Worm (Caenorhabditis elegans) whole organism, early embryonic: ENCODE results near the gene srh-22.

ENCODE experiments used
- F13C5.2 ChIP-seq: sonication (generic microtip); optimal IDR thresholded peaks from 2 replicates; lab custom pipeline; 2017; ENCODE audit warnings: mild to moderate bottlenecking, missing genetic modification characterization, inconsistent platforms, missing compliant biosample characterization
- aly-1 ChIP-seq: sonication (generic microtip); optimal IDR thresholded peaks from 2 replicates; lab custom pipeline; 2016; ENCODE audit warnings: missing genetic modification characterization, missing compliant biosample characterization
- ama-1 ChIP-seq: fragments of 150-350 bp; optimal IDR thresholded peaks from 2 replicates; lab custom pipeline; 2014
- ceh-13 ChIP-seq: fragments of 200-800 bp; sonication (Bioruptor generic); optimal IDR thresholded peaks from 2 replicates; lab custom pipeline; 2018; ENCODE audit warnings: mild to moderate bottlenecking, missing genetic modification characterization, missing compliant biosample characterization
- ceh-36 ChIP-seq: sonication (generic microtip); optimal IDR thresholded peaks from 2 replicates; lab custom pipeline; 2016; ENCODE audit warnings: missing genetic modification characterization, inconsistent platforms, missing compliant biosample characterization
- ets-7 ChIP-seq: sonication (generic microtip); optimal IDR thresholded peaks from 2 replicates; lab custom pipeline; 2016; ENCODE audit warnings: missing genotype, missing genetic modification characterization, missing compliant biosample characterization
- hmbx-1 ChIP-seq: sonication (generic microtip); optimal IDR thresholded peaks from 2 replicates; lab custom pipeline; 2016; ENCODE audit warnings: mild to moderate bottlenecking, missing genetic modification characterization, missing compliant biosample characterization
- hmg-4 ChIP-seq: fragments of 200-800 bp; sonication (Bioruptor generic); optimal IDR thresholded peaks from 2 replicates; lab custom pipeline; 2018; ENCODE audit warnings: mild to moderate bottlenecking, missing genetic modification characterization, missing compliant biosample characterization
- scrt-1 ChIP-seq: fragments of 200-800 bp; sonication (Bioruptor generic); IDR thresholded peaks from 2 replicates; pipeline ENCODE4 v1.3.6; 2022; ENCODE audit warnings: missing genetic modification characterization, missing compliant biosample characterization
- sea-1 ChIP-seq: fragments of 200-800 bp; sonication (Bioruptor generic); conservative IDR thresholded peaks from 2 replicates; pipeline ENCODE4 v1.3.6; 2022; ENCODE audit warnings: missing genetic modification characterization, missing compliant biosample characterization
- tra-4 ChIP-seq: sonication (generic microtip); optimal IDR thresholded peaks from 2 replicates; lab custom pipeline; 2017; ENCODE audit warnings: missing genetic modification characterization, missing compliant biosample characterization

DNA sequence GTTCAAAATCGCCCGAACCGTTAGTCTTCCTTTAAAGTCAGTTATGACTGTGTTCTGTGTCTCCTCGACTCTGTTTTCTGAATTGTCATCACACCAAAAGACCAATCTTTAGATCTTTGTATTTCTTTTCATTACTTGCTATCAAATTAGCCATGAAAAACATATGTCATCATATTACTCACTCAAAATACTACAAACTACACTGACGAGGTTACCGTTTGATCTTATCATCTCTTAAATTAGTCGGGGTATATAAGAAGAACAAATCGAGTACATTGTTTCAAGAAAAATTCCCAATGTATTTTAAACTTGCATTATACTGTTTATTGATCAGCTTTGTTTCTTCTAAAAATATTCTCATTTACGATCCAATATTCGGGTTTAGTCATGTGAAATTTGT is 13.5 kb upstream of the srh-22 start, which contains the start of gene ugt-13:
- TF ChIP-seq ets-7 = no peak
- TF ChIP-seq sea-1 = no peak
- TF ChIP-seq F13C5.2 = no peak
- TF ChIP-seq ceh-13 (GFP tag; lab: Kevin White, UChicago) = no peak
- no peak for TF ChIP-seq ceh-36 (tag; lab: Kevin White, UChicago)
- no peak for TF ChIP-seq ama-1 (lab: Kevin White, UChicago)
- TF ChIP-seq aly-1 (tag; lab: Kevin White, UChicago) = no peak
- no peak for TF ChIP-seq tra-4 (tag; lab: Kevin White, UChicago)
- no peak for TF ChIP-seq scrt-1 (GFP tag; lab: Robert Waterston, UW)
- TF ChIP-seq hmbx-1 (tag; lab: Kevin White, UChicago) = no peak
- TF ChIP-seq hmg-4 = no peak
